Worm (Caenorhabditis elegans): ENCODE results near the gene cft-1.

Gene cft-1

ce11 chrV:5576008-5576407 is 37.4 kb downstream of the cft-1 start (continued):
- TF ChIP-seq arid-1 (GFP tag; conservative IDR thresholded peaks at IDR 0.05) (peak; percentile 54; the same call in 1 of the 2 replicates), mep-1 (tag; optimal IDR thresholded peaks at IDR 0.05) (peak; percentile 61), aha-1 (tag) (peak; percentile 98), T20F7.1 (GFP tag; optimal IDR thresholded peaks at IDR 0.05) (peak; percentile 45), hlh-30 (tag; optimal IDR thresholded peaks at IDR 0.05; ENCODE audit: insufficient read depth) (peak; percentile 17), snpc-4 (tag; optimal IDR thresholded peaks at IDR 0.05) (peak; percentile 91), dpl-1 (GFP tag; optimal IDR thresholded peaks at IDR 0.05) (peak; percentile 47), hmg-1.1 (GFP tag; IDR thresholded peaks at IDR 0.05) (no peak), nhr-102 (tag; optimal IDR thresholded peaks at IDR 0.05) (peak; percentile 60), lsy-2 (tag; optimal IDR thresholded peaks at IDR 0.05) (peak in 1 of 2 experiments; percentile 79), daf-19 (GFP tag; conservative IDR thresholded peaks at IDR 0.05) (0 out of 2 replicates have a peak, but pooled peaks have one; percentile 56), T26A8.4 (GFP tag; IDR thresholded peaks at IDR 0.05) (peak; percentile 80), nhr-42 (GFP tag; IDR thresholded peaks at IDR 0.05) (peak; percentile 60; the same call in 1 of the 2 replicates), ztf-7 (tag; optimal IDR thresholded peaks at IDR 0.05) (peak; percentile 58), sdz-12 (GFP tag; optimal IDR thresholded peaks at IDR 0.05) (no peak), lin-38 (GFP tag; IDR thresholded peaks at IDR 0.05) (peak; percentile 54), F37D6.2 (tag; optimal IDR thresholded peaks at IDR 0.05) (no peak), lin-13 (GFP tag; optimal IDR thresholded peaks at IDR 0.05) (peak; percentile 23), nhr-48 (tag; optimal IDR thresholded peaks at IDR 0.05) (peak; percentile 55), rbr-2 (tag; optimal IDR thresholded peaks at IDR 0.05) (peak; percentile 36), lin-1 (GFP tag; IDR thresholded peaks at IDR 0.05) (peak; percentile 64; the same call in 1 of the 2 replicates)

DNA sequence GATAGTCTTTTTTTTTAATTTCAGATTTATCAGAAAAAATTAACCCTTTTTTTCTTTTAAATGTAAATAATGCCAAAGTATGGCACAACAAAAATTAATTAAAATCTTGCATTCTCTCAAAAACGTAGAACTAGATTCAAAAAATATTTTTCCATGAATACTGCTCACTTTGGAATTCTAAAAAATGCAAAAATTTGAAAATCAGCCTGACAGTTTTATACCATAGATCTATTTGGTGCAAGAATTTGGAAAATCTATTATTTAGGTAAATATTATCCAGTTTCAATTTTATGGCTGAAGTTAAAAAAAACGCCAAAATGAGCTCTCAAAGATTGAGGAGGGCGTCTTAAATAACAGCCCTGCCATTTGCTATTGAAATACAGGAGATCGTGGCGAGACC is 41.1 kb downstream of the cft-1 start:
- TF ChIP-seq tra-1 (GFP tag; IDR thresholded peaks at IDR 0.05) (no peak), aha-1 (tag) (peak; percentile 94)

ce11 chrV:5580517-5580916 is 41.9 kb downstream of the cft-1 start:
- TF ChIP-seq mxl-3 (GFP tag; optimal IDR thresholded peaks at IDR 0.05) (peak; percentile 46), daf-16 (GFP tag; optimal IDR thresholded peaks at IDR 0.05) (no peak), daf-16 (tag; optimal IDR thresholded peaks at IDR 0.05) (peak; percentile 62), zfp-2 (tag; optimal IDR thresholded peaks at IDR 0.05) (no peak), nhr-11 (tag; optimal IDR thresholded peaks at IDR 0.05) (peak; percentile 3), nhr-76 (tag; optimal IDR thresholded peaks at IDR 0.05) (no peak), dpl-1 (GFP tag; optimal IDR thresholded peaks at IDR 0.05) (peak; percentile 43), aha-1 (tag) (peak; percentile 76), aly-2 (tag; optimal IDR thresholded peaks at IDR 0.05) (no peak), dve-1 (tag; optimal IDR thresholded peaks at IDR 0.05; ENCODE audit: insufficient read depth) (peak; percentile 71), mep-1 (tag; optimal IDR thresholded peaks at IDR 0.05) (peak; percentile 71), lsy-2 (tag; optimal IDR thresholded peaks at IDR 0.05) (peak; percentile 41 to 81), Y48G9A.11 (GFP tag; IDR thresholded peaks at IDR 0.05) (no peak), hif-1 (tag; optimal IDR thresholded peaks at IDR 0.05) (peak in 1 of 2 experiments; percentile 13), nhr-41 (GFP tag; IDR thresholded peaks at IDR 0.05) (no peak), nhr-6 (tag; optimal IDR thresholded peaks at IDR 0.05) (peak; percentile 24), dmd-6 (GFP tag; IDR thresholded peaks at IDR 0.05) (no peak), ceh-28 (tag; optimal IDR thresholded peaks at IDR 0.05) (peak; percentile 58), hlh-11 (tag; optimal IDR thresholded peaks at IDR 0.05) (peak; percentile 40), mes-2 (tag; optimal IDR thresholded peaks at IDR 0.05; ENCODE audit: poor library complexity, severe bottlenecking) (peak; percentile 71), cey-2 (tag; optimal IDR thresholded peaks at IDR 0.05; ENCODE audit: borderline replicate concordance, insufficient read depth) (no peak), hmg-1.1 (GFP tag; IDR thresholded peaks at IDR 0.05) (peak; percentile 73), rbr-2 (tag; optimal IDR thresholded peaks at IDR 0.05) (peak; percentile 48), nhr-28 (tag; optimal IDR thresholded peaks at IDR 0.05) (peak; percentile 49), hlh-30 (tag; optimal IDR thresholded peaks at IDR 0.05; ENCODE audit: insufficient read depth) (peak; percentile 41), ceh-20 (GFP tag; IDR thresholded peaks at IDR 0.05) (no peak), ceh-62 (tag; optimal IDR thresholded peaks at IDR 0.05) (no peak), ZK546.5 (tag; optimal IDR thresholded peaks at IDR 0.05) (no peak)

Data from whole organism, L4 larva.